Fruit fly (Drosophila melanogaster) whole organism, adult: ENCODE results near the gene CG4198.

ENCODE experiments used
- CG12768 ChIP-seq: fragments of 200-800 bp; sonication (Bioruptor generic); optimal IDR thresholded peaks from 2 replicates; lab custom pipeline; 2017; ENCODE audit warnings: missing biosample characterization, missing genetic modification characterization, mild to moderate bottlenecking, moderate library complexity, missing genetic modification reagents
- CG33017 ChIP-seq: fragments of 200-800 bp; sonication (Bioruptor generic); optimal IDR thresholded peaks from 2 replicates; lab custom pipeline; 2018; ENCODE audit warnings: missing biosample characterization, mild to moderate bottlenecking, missing genetic modification characterization, moderate library complexity
- CG5204 ChIP-seq: fragments of 200-800 bp; sonication (Bioruptor generic); optimal IDR thresholded peaks from 2 replicates; lab custom pipeline; 2016; ENCODE audit warnings: missing biosample characterization, missing genetic modification characterization
- CG7045 ChIP-seq: fragments of 200-800 bp; sonication (Bioruptor generic); optimal IDR thresholded peaks from 2 replicates; lab custom pipeline; 2017; ENCODE audit warnings: missing biosample characterization, mild to moderate bottlenecking, missing genetic modification characterization
- CG7101 ChIP-seq: fragments of 200-800 bp; sonication (Bioruptor generic); optimal IDR thresholded peaks from 2 replicates; lab custom pipeline; 2018; ENCODE audit warnings: missing biosample characterization, mild to moderate bottlenecking, missing genetic modification characterization, moderate library complexity
- Clk ChIP-seq: fragments of 200-800 bp; sonication (Bioruptor generic); optimal IDR thresholded peaks from 2 replicates; lab custom pipeline; 2017; ENCODE audit warnings: missing biosample characterization, missing genetic modification characterization
- Crg-1 ChIP-seq: fragments of 200-800 bp; sonication (Bioruptor generic); optimal IDR thresholded peaks from 2 replicates; lab custom pipeline; 2016; ENCODE audit warnings: missing biosample characterization, missing genetic modification characterization
- Hr96 ChIP-seq: fragments of 200-800 bp; sonication (Bioruptor generic); optimal IDR thresholded peaks from 2 replicates; lab custom pipeline; 2016; ENCODE audit warnings: missing biosample characterization, missing genetic modification characterization
- cic ChIP-seq: fragments of 200-800 bp; sonication (Bioruptor generic); optimal IDR thresholded peaks from 2 replicates; lab custom pipeline; 2017; ENCODE audit warnings: missing biosample characterization, mild to moderate bottlenecking, missing genetic modification characterization, moderate library complexity
- kay ChIP-seq: fragments of 200-800 bp; sonication (Bioruptor generic); peaks from one replicate; lab custom pipeline; 2016; ENCODE audit warnings: missing biosample characterization, missing genetic modification characterization, borderline replicate concordance
- ovo ChIP-seq: fragments of 200-800 bp; sonication (Bioruptor generic); optimal IDR thresholded peaks from 2 replicates; lab custom pipeline; 2016; ENCODE audit warnings: missing biosample characterization, missing genetic modification characterization
- pad ChIP-seq: fragments of 200-800 bp; sonication (Bioruptor generic); optimal IDR thresholded peaks from 3 replicates; lab custom pipeline; 2017; ENCODE audit warnings: missing biosample characterization, missing genetic modification characterization, mild to moderate bottlenecking, moderate library complexity, missing genetic modification reagents
- tj ChIP-seq: fragments of 200-800 bp; sonication (Bioruptor generic); optimal IDR thresholded peaks from 3 replicates; lab custom pipeline; 2017; ENCODE audit warnings: missing biosample characterization, mild to moderate bottlenecking, missing genetic modification characterization, moderate library complexity

DNA sequence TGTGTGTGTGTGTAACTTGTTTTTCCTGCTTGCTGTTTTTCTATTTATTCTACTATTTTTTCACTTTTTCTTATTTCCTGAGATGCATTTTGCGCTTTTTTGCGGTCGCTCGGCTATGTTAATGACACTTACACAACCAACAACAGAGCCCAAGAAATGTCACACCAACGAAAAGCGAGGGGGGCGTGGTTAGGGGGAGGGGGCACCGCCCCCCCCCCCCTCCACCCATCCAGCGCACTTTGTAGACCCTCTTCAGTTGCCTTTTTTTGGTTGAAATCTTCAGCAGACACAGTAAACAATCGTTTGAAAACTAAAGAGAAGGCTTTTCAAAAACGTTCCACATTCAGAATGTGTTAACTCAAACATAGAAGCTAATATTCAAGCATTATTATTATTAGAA, 19.9 kb upstream of the CG4198 start:
- TF ChIP-seq CG33017 (tag; lab: Kevin White, UChicago) (no peak), CG5204 (GFP tag; lab: Kevin White, UChicago) (no peak), CG7045 (no peak), tj (no peak), cic (GFP tag; lab: Kevin White, UChicago) (no peak), CG7101 (tag; lab: Kevin White, UChicago) (no peak), Hr96 (no peak), ovo (GFP tag; lab: Kevin White, UChicago) (no peak), pad (GFP tag; lab: Kevin White, UChicago) (no peak), Crg-1 (no peak), Clk (GFP tag; lab: Kevin White, UChicago) (no peak), CG12768 (no peak), kay (GFP tag; lab: Kevin White, UChicago) (no peak)
